Worm (Caenorhabditis elegans): ENCODE measurements around the gene str-232.

DNA sequence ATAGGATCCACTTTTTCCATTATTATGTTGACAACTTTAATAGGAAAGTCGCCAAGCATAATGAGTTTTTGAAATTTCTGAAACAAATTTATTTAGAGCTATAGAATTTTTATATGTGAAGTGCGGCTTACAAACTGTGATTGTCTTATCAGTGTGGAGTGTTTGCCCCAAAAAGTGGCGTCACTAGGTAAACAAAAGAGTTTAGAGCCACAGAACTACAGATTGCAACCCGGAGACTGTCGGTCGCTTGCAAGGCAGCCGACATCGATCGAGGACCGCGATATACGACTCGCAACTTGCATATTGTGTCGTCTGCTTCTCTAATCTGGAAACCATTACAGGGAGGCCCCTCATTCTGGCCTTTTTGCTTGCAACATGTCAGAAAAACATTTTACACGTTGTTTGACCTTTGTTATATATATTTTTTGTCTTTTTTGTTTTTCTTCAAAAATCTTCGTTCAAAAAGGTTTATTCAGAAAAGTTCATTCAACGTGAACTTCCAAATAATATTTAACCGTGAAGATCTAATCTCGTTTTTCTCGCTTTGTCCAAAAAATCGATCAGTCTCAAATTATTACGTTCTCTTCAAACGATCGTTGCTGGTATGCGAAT is 32.7 kb downstream of the str-232 start, which contains the start of the genes fbxa-99 and F36G9.13:
- no peak for TF ChIP-seq F13C5.2 (tag; optimal IDR thresholded peaks at IDR 0.05)
- no peak for TF ChIP-seq ama-1 (optimal IDR thresholded peaks at IDR 0.05)
- no peak for TF ChIP-seq scrt-1 (GFP tag; IDR thresholded peaks at IDR 0.05)
- no peak for TF ChIP-seq aly-1 (tag; optimal IDR thresholded peaks at IDR 0.05)
- TF ChIP-seq flt-1 (GFP tag; IDR thresholded peaks at IDR 0.05): no peak
- TF ChIP-seq hnd-1 (tag; optimal IDR thresholded peaks at IDR 0.05): no peak
- no peak for TF ChIP-seq hmbx-1 (tag; optimal IDR thresholded peaks at IDR 0.05)
- TF ChIP-seq sea-1 (GFP tag; conservative IDR thresholded peaks at IDR 0.05): no peak
